Fruit fly (Drosophila melanogaster) whole organism, prepupa: ENCODE data around the gene CG5254.

ENCODE experiments used
- Blimp-1 ChIP-seq: fragments of 200-800 bp; sonication (Bioruptor generic); optimal IDR thresholded peaks from 3 replicates; lab custom pipeline; 2017; ENCODE audit warnings: missing biosample characterization, missing genetic modification characterization, mild to moderate bottlenecking, moderate library complexity, missing genetic modification reagents
- CG10631 ChIP-seq: fragments of 200-800 bp; sonication (Bioruptor generic); optimal IDR thresholded peaks from 2 replicates; lab custom pipeline; 2016; ENCODE audit warnings: missing biosample characterization, missing genetic modification characterization
- CG10669 ChIP-seq: fragments of 200-800 bp; sonication (Bioruptor generic); optimal IDR thresholded peaks from 3 replicates; lab custom pipeline; 2018; ENCODE audit warnings: missing biosample characterization, mild to moderate bottlenecking, missing genetic modification characterization, moderate library complexity
- CG11294 ChIP-seq: fragments of 200-800 bp; sonication (Bioruptor generic); IDR thresholded peaks from 2 replicates; pipeline ENCODE4 v1.3.6; 2022; ENCODE audit warnings: missing biosample characterization, missing genetic modification characterization
- CG11762 ChIP-seq: fragments of 200-800 bp; sonication (Bioruptor generic); optimal IDR thresholded peaks from 3 replicates; lab custom pipeline; 2016; ENCODE audit warnings: missing biosample characterization, missing genetic modification characterization; ENCODE audit not compliant: insufficient read depth
- CG11902 ChIP-seq: fragments of 200-800 bp; sonication (Bioruptor generic); optimal IDR thresholded peaks from 3 replicates; lab custom pipeline; 2016; ENCODE audit warnings: missing biosample characterization, missing genetic modification characterization
- CG15336 ChIP-seq: fragments of 200-800 bp; sonication (Bioruptor generic); IDR thresholded peaks from 2 replicates; pipeline ENCODE4 v1.3.6; 2022; ENCODE audit warnings: missing biosample characterization, missing genetic modification characterization
- CG1621 ChIP-seq: fragments of 200-800 bp; sonication (Bioruptor generic); optimal IDR thresholded peaks from 3 replicates; lab custom pipeline; 2018; ENCODE audit warnings: missing biosample characterization, mild to moderate bottlenecking, missing genetic modification characterization
- CG3032 ChIP-seq: fragments of 200-800 bp; optimal IDR thresholded peaks from 2 replicates; lab custom pipeline; 2019; ENCODE audit warnings: missing biosample characterization, mild to moderate bottlenecking, missing genetic modification characterization, moderate library complexity
- CG32006 ChIP-seq: fragments of 200-800 bp; sonication (Bioruptor generic); optimal IDR thresholded peaks from 3 replicates; lab custom pipeline; 2017; ENCODE audit warnings: missing biosample characterization, mild to moderate bottlenecking, missing genetic modification characterization
- CG4318 ChIP-seq: fragments of 200-800 bp; sonication (Bioruptor generic); optimal IDR thresholded peaks from 3 replicates; lab custom pipeline; 2017; ENCODE audit warnings: missing biosample characterization, mild to moderate bottlenecking, missing genetic modification characterization
- CG6163 ChIP-seq: fragments of 200-800 bp; sonication (Bioruptor generic); IDR thresholded peaks from 3 replicates; pipeline ENCODE4 v1.3.6; 2022; ENCODE audit warnings: missing biosample characterization, missing genetic modification characterization
- CG6792 ChIP-seq: fragments of 200-800 bp; sonication (Bioruptor generic); optimal IDR thresholded peaks from 3 replicates; lab custom pipeline; 2016; ENCODE audit warnings: missing biosample characterization, missing genetic modification characterization
- CG6808 ChIP-seq: fragments of 200-800 bp; sonication (Bioruptor generic); optimal IDR thresholded peaks from 3 replicates; lab custom pipeline; 2017; ENCODE audit warnings: missing biosample characterization, missing genetic modification characterization, mild to moderate bottlenecking, moderate library complexity, missing genetic modification reagents
- CG7368 ChIP-seq: fragments of 200-800 bp; sonication (Bioruptor generic); optimal IDR thresholded peaks from 3 replicates; lab custom pipeline; 2016; ENCODE audit warnings: missing biosample characterization, missing genetic modification characterization
- CG8119 ChIP-seq: fragments of 200-800 bp; sonication (Bioruptor generic); IDR thresholded peaks from 3 replicates; pipeline ENCODE4 v1.3.6; 2022; ENCODE audit warnings: missing biosample characterization, missing genetic modification characterization
- CG8632 ChIP-seq: fragments of 200-800 bp; sonication (Bioruptor generic); optimal IDR thresholded peaks from 3 replicates; lab custom pipeline; 2016; ENCODE audit warnings: missing biosample characterization, missing genetic modification characterization
- CG9139 ChIP-seq: fragments of 200-800 bp; sonication (Bioruptor generic); optimal IDR thresholded peaks from 3 replicates; lab custom pipeline; 2017; ENCODE audit warnings: missing biosample characterization, mild to moderate bottlenecking, missing genetic modification characterization
- Eip78C ChIP-seq: fragments of 200-800 bp; sonication (Bioruptor generic); peaks from one replicate; lab custom pipeline; 2016; ENCODE audit warnings: missing biosample characterization, missing genetic modification characterization
- Eip93F ChIP-seq: fragments of 200-800 bp; sonication (Bioruptor generic); optimal IDR thresholded peaks from 2 replicates; lab custom pipeline; 2016; ENCODE audit warnings: missing biosample characterization, mild to moderate bottlenecking, missing genetic modification characterization
- Ets21C ChIP-seq: fragments of 200-800 bp; sonication (Bioruptor generic); optimal IDR thresholded peaks from 3 replicates; lab custom pipeline; 2016; ENCODE audit warnings: missing biosample characterization, missing genetic modification characterization
- Gug ChIP-seq: fragments of 200-800 bp; sonication (Bioruptor generic); IDR thresholded peaks from 2 replicates; pipeline ENCODE4 v1.3.6; 2022; ENCODE audit warnings: missing biosample characterization, missing genetic modification characterization
- Hr39 ChIP-seq: fragments of 200-800 bp; sonication (Bioruptor generic); optimal IDR thresholded peaks from 2 replicates; lab custom pipeline; 2016; ENCODE audit warnings: missing biosample characterization, missing genetic modification characterization
- Hr4 ChIP-seq: fragments of 200-800 bp; sonication (Bioruptor generic); optimal IDR thresholded peaks from 3 replicates; lab custom pipeline; 2016; ENCODE audit warnings: missing biosample characterization, missing genetic modification characterization
- Lpt ChIP-seq: fragments of 200-800 bp; sonication (Bioruptor generic); optimal IDR thresholded peaks from 3 replicates; lab custom pipeline; 2016; ENCODE audit warnings: missing biosample characterization, missing genetic modification characterization
- Met ChIP-seq: fragments of 200-800 bp; sonication (Bioruptor generic); optimal IDR thresholded peaks from 3 replicates; lab custom pipeline; 2016; ENCODE audit warnings: missing biosample characterization, missing genetic modification characterization
- Smox ChIP-seq: fragments of 200-800 bp; sonication (Bioruptor generic); optimal IDR thresholded peaks from 3 replicates; lab custom pipeline; 2016; ENCODE audit warnings: missing biosample characterization, missing genetic modification characterization
- Sox14 ChIP-seq: fragments of 200-800 bp; sonication (Bioruptor generic); optimal IDR thresholded peaks from 3 replicates; lab custom pipeline; 2016; ENCODE audit warnings: missing biosample characterization, missing genetic modification characterization
- achi ChIP-seq: fragments of 200-800 bp; sonication (Bioruptor generic); optimal IDR thresholded peaks from 3 replicates; lab custom pipeline; 2016; ENCODE audit warnings: missing biosample characterization, missing genetic modification characterization
- cyc ChIP-seq: fragments of 200-800 bp; sonication (Bioruptor generic); optimal IDR thresholded peaks from 3 replicates; lab custom pipeline; 2016; ENCODE audit warnings: missing biosample characterization, missing genetic modification characterization
- eg ChIP-seq: fragments of 200-800 bp; sonication (Bioruptor generic); IDR thresholded peaks from 3 replicates; pipeline ENCODE4 v1.3.6; 2022; ENCODE audit warnings: missing biosample characterization, missing genetic modification characterization
- esn ChIP-seq: fragments of 200-800 bp; sonication (Bioruptor generic); optimal IDR thresholded peaks from 2 replicates; lab custom pipeline; 2016; ENCODE audit warnings: missing biosample characterization, mild to moderate bottlenecking, missing genetic modification characterization, moderate library complexity
- fd59A ChIP-seq: fragments of 200-800 bp; sonication (Bioruptor generic); optimal IDR thresholded peaks from 2 replicates; lab custom pipeline; 2017; ENCODE audit warnings: missing biosample characterization, mild to moderate bottlenecking, missing genetic modification characterization, missing genetic modification reagents
- fd85E ChIP-seq: fragments of 200-800 bp; sonication (Bioruptor generic); optimal IDR thresholded peaks from 3 replicates; lab custom pipeline; 2016; ENCODE audit warnings: missing biosample characterization, missing genetic modification characterization
- fkh ChIP-seq: fragments of 200-800 bp; sonication (Bioruptor generic); optimal IDR thresholded peaks from 3 replicates; lab custom pipeline; 2017; ENCODE audit warnings: missing biosample characterization, mild to moderate bottlenecking, missing genetic modification characterization, moderate library complexity
- lz ChIP-seq: fragments of 200-800 bp; sonication (Bioruptor generic); optimal IDR thresholded peaks from 3 replicates; lab custom pipeline; 2016; ENCODE audit warnings: missing biosample characterization, missing genetic modification characterization
- net ChIP-seq: fragments of 200-800 bp; sonication (Bioruptor generic); optimal IDR thresholded peaks from 3 replicates; lab custom pipeline; 2016; ENCODE audit warnings: missing biosample characterization, missing genetic modification characterization
- pdm3 ChIP-seq: fragments of 200-800 bp; sonication (Bioruptor generic); optimal IDR thresholded peaks from 3 replicates; lab custom pipeline; 2016; ENCODE audit warnings: missing biosample characterization, missing genetic modification characterization
- salr ChIP-seq, 2 experiments: fragments of 200-800 bp; sonication (Bioruptor generic); optimal IDR thresholded peaks; 3 replicates each; lab custom pipeline; 2016 to 2018; ENCODE audit warnings: missing biosample characterization in 2 of 2, missing genetic modification characterization in 2 of 2, mild to moderate bottlenecking in 1 of 2
- spab ChIP-seq: fragments of 200-800 bp; sonication (Bioruptor generic); optimal IDR thresholded peaks from 2 replicates; lab custom pipeline; 2017; ENCODE audit warnings: missing biosample characterization, mild to moderate bottlenecking, missing genetic modification characterization, missing genetic modification reagents
- ss ChIP-seq, 2 experiments: fragments of 200-800 bp; sonication (Bioruptor generic); optimal IDR thresholded peaks; 2 replicates in 1 of 2; 3 replicates in 1 of 2; lab custom pipeline; 2017 to 2018; ENCODE audit warnings: mild to moderate bottlenecking in 2 of 2, missing biosample characterization in 2 of 2, missing genetic modification characterization in 2 of 2, moderate library complexity in 1 of 2
- topi ChIP-seq: fragments of 200-800 bp; sonication (Bioruptor generic); optimal IDR thresholded peaks from 3 replicates; lab custom pipeline; 2016; ENCODE audit warnings: missing biosample characterization, missing genetic modification characterization
- vri ChIP-seq: fragments of 200-800 bp; sonication (Bioruptor generic); optimal IDR thresholded peaks from 3 replicates; lab custom pipeline; 2016; ENCODE audit warnings: missing biosample characterization, mild to moderate bottlenecking, missing genetic modification characterization

CG5254 gene

DNA sequence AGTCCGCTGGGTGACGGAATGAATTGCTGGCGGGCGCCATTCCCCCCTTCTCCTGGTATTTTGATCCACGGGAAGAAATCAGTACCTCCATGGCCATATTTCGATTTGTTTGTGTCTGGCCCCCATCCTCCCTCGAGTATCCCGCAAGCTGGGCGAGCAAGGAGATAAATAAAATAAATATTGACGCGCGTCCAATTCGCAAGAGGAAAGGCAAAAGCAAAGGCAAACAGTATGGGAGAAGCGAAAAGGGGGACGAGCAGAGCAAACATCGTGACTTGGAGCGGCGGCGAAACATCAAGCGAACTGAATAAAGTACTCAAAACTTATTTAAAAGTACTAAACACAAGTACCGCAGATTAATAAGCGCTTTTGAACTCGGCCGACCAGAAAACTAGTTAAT is 17.8 kb downstream of the CG5254 start (continued):
- TF ChIP-seq CG10631 (peak; percentile 48), Eip93F (GFP tag; lab: Kevin White, UChicago) (no peak), Blimp-1 (GFP tag; lab: Kevin White, UChicago) (peak; percentile 44), CG8119 (no peak), ss (GFP tag; optimal IDR thresholded peaks at IDR 0.05; lab: Kevin White, UChicago) (peak; percentile 27 to 70), spab (peak; percentile 16), CG4318 (no peak), esn (GFP tag; lab: Kevin White, UChicago) (peak; percentile 69), CG7368 (GFP tag; lab: Kevin White, UChicago) (peak; percentile 57), CG6792 (peak; percentile 63), fkh (GFP tag; lab: Kevin White, UChicago) (peak; percentile 87), CG32006 (GFP tag; lab: Kevin White, UChicago) (no peak), CG6163 (GFP tag; lab: Robert Waterston, UW) (peak; percentile 75), CG10669 (peak; percentile 33), Smox (peak; percentile 44), CG6808 (peak; percentile 60), Hr39 (GFP tag; lab: Kevin White, UChicago) (no peak), vri (GFP tag; lab: Kevin White, UChicago) (peak; percentile 49), eg (GFP tag; lab: Robert Waterston, UW) (0 out of 3 replicates have a peak, but pooled peaks have one; percentile 30), Hr4 (GFP tag; lab: Kevin White, UChicago) (no peak), Ets21C (GFP tag; lab: Kevin White, UChicago) (no peak), CG1621 (tag; lab: Kevin White, UChicago) (peak; percentile 47)

DNA sequence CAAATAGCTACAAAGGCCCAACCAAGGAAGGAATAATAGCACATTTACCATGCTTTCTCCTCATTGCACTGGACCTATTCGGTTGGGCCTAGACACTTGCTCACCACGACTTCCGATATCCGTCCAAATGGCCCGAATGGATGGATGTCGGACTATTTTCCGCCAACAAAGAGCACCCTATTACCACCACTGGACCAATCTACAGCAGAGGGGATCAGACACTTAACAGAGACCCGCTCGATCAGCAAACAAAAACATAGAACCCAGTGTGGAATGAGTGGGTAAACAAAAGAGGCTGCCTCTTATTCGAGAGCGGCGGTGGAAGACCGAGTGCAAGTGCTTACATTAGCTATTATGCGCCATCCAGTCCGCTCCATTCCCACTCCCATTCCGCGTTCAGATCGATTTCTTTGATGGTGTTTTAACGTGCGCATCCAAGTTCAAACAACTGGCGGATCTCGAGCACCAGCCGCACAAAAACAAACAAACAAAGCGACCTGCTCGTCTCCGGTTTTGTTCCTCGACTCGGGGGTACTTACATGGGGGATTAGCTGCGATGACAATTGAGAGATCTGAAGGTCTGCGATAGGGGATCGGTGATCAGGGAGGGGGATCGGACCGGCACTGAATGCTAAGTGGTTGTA is 18.5 kb downstream of the CG5254 start:
- TF ChIP-seq fd85E (GFP tag; lab: Kevin White, UChicago) (no peak), fd59A (GFP tag; lab: Kevin White, UChicago) (no peak), fkh (GFP tag; lab: Kevin White, UChicago) (peak; percentile 85), Smox (no peak), Gug (no peak), Eip78C (GFP tag; lab: Kevin White, UChicago) (no peak)

DNA sequence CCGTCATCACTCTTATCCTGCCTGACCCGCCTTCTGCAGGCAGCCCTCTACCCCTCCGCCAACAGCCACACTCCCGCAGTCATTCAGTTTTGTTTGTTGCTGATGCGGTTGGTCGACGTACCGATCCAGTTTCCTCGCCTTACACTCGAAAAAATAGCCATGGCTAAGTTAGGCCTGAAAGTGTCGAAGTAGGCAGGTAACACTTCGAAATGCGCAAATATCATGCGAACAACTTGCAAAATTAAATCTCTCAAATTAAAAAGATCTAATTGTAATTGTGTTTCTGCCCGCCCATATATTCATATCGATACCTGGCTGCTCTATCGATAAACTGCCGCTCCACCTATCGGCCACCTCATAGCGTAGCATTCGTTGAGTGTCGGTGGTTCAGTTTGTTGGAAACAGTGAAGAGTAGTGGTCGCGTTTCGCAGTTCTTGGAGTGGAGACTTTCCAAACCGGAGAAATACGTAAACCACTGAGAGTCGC is 19.5 kb downstream of the CG5254 start, which contains the start of gene fz3:
Gene fz3, plus strand, starts transcription at position 307 of the 486 bp plus-strand sequence.
- TF ChIP-seq Sox14 (GFP tag; lab: Kevin White, UChicago) (peak; percentile 76), fd59A (GFP tag; lab: Kevin White, UChicago) (peak; percentile 47), pdm3 (GFP tag; lab: Kevin White, UChicago) (peak; percentile 76), ss (GFP tag; optimal IDR thresholded peaks at IDR 0.05; lab: Kevin White, UChicago) (peak; percentile 47 to 76), fkh (GFP tag; lab: Kevin White, UChicago) (no peak), CG11762 (peak; percentile 40), CG3032 (peak; percentile 66), topi (GFP tag; lab: Kevin White, UChicago) (peak; percentile 86), eg (GFP tag; lab: Robert Waterston, UW) (peak; percentile 67), CG8632 (GFP tag; lab: Kevin White, UChicago) (peak; percentile 63), Hr39 (GFP tag; lab: Kevin White, UChicago) (peak; percentile 74), Met (GFP tag; lab: Kevin White, UChicago) (peak; percentile 82), achi (GFP tag; lab: Kevin White, UChicago) (peak; percentile 64), CG6792 (peak; percentile 66), CG15336 (GFP tag; lab: Robert Waterston, UW) (peak; percentile 74), CG11902 (GFP tag; lab: Kevin White, UChicago) (peak; percentile 44), CG9139 (GFP tag; lab: Kevin White, UChicago) (peak; percentile 44), Eip93F (GFP tag; lab: Kevin White, UChicago) (no peak), spab (peak; percentile 36), CG10631 (peak; percentile 77), CG8119 (peak; percentile 64; the same call in 2 of the 3 replicates), CG6808 (peak; percentile 72), Ets21C (GFP tag; lab: Kevin White, UChicago) (peak; percentile 65), CG11294 (no peak), esn (GFP tag; lab: Kevin White, UChicago) (peak; percentile 82), cyc (GFP tag; lab: Kevin White, UChicago) (peak; percentile 71), net (GFP tag; lab: Kevin White, UChicago) (peak; percentile 76), CG10669 (peak; percentile 73), Eip78C (GFP tag; lab: Kevin White, UChicago) (peak; percentile 94), Lpt (GFP tag; lab: Kevin White, UChicago) (peak; percentile 32), Blimp-1 (GFP tag; lab: Kevin White, UChicago) (peak; percentile 15), fd85E (GFP tag; lab: Kevin White, UChicago) (no peak), salr (GFP tag; optimal IDR thresholded peaks at IDR 0.05; lab: Kevin White, UChicago) (peak in 1 of 2 experiments; percentile 58), lz (GFP tag; lab: Kevin White, UChicago) (peak; percentile 81), Gug (no peak), Smox (peak; percentile 73)
